Fruit fly (Drosophila melanogaster) whole organism, wandering third instar larva: ENCODE data around the gene CG9147.

ENCODE experiments used
- Abd-B ChIP-seq: fragments of >200 bp; optimal IDR thresholded peaks from 2 replicates; lab custom pipeline; 2017; ENCODE audit warnings: missing biosample characterization, missing genetic modification characterization
- Myc ChIP-seq: fragments of >200 bp; optimal IDR thresholded peaks from 2 replicates; lab custom pipeline; 2017
- dl ChIP-seq, 2 experiments: fragments of 175-275, 200-275 bp in 1 of 2; fragments of 200-275 bp in 1 of 2; sonication (Bioruptor generic); optimal IDR thresholded peaks; lab custom pipeline; 2018; ENCODE audit warnings: mild to moderate bottlenecking in 2 of 2, missing biosample characterization in 2 of 2, missing genetic modification characterization in 2 of 2, moderate library complexity in 2 of 2; ENCODE audit not compliant: partially characterized antibody in 2 of 2, insufficient read depth in 1 of 2
- fru ChIP-seq: fragments of 200-800 bp; sonication (Bioruptor generic); optimal IDR thresholded peaks from 3 replicates; lab custom pipeline; 2016; ENCODE audit warnings: missing biosample characterization, mild to moderate bottlenecking, missing genetic modification characterization
- lola ChIP-seq: fragments of >200 bp; optimal IDR thresholded peaks from 2 replicates; lab custom pipeline; 2017; ENCODE audit warnings: missing biosample characterization, missing genetic modification characterization
- rgr ChIP-seq: fragments of 200-800 bp; sonication (Bioruptor generic); optimal IDR thresholded peaks from 3 replicates; lab custom pipeline; 2016; ENCODE audit warnings: missing biosample characterization, mild to moderate bottlenecking, missing genetic modification characterization

DNA sequence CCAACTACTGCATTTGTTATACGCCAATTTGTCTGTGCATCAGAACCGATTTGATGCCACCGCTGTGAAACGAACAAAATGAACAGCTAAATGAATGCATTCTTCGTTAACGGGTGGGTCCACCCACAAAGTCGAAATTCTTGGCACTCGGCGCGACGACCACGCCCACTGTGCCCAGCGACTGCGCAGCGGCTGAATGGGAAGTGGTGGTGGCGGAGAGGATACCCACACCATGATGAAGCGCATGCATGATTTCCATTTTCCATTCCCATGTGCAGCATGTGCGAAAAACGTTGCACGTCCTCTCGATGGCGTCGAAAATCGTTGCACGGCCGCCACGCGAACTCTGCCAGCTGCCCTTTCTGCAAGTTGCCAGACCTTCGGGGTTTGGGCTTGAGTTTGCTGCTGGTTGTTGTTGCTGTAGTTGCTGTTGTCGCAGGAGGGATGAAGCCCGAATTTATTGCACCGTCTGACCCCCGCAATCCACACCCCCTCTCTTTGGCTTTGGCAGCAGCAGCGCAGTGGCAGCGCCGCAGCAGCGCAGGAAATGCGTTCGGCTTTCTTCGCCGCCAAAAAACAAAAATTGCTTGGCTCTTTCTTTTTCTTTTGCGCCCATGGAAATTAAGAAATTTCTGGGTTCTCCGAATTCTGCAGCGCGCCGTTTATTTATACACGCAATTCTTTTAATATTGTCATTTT lies 15.5 kb downstream of the CG9147 start:
- peak in 1 of 2 experiments; percentile 55 for TF ChIP-seq dl (GFP tag; optimal IDR thresholded peaks at IDR 0.05; lab: Kevin White, UChicago; ENCODE audit: insufficient read depth in 1 of 2, partially characterized antibody in 2 of 2)
- TF ChIP-seq fru (GFP tag; lab: Kevin White, UChicago), result no peak
- TF ChIP-seq Myc (lab: Kevin White, UChicago), result no peak
- TF ChIP-seq lola (GFP tag; lab: Kevin White, UChicago), result peak; percentile 51
- TF ChIP-seq rgr (GFP tag; lab: Kevin White, UChicago), result no peak
- no peak for TF ChIP-seq Abd-B
